Worm (Caenorhabditis elegans): ENCODE results near the gene ndab-1.

DNA sequence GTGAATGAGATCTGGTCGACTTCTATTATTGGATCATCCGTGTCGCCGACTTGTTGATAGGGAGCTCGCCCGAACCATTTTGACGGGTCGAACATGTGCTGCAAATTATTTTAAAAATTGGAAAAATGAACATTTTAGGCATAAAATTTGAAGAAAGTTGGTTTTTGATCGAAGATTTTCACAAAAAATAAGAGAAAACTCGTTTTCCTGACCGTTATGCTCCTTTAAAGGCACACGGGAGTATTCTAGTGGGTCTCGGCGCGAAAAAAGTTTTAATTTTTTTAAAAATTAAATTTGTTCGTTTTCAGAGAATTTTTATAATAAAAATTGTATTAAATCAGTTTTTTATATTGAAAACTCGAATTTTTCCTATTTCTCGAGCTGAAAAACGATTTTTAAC, 1.3 kb downstream of the ndab-1 start, which contains the start of gene Y56A3A.16:
- no peak for TF ChIP-seq nhr-11 (tag; optimal IDR thresholded peaks at IDR 0.05)
- TF ChIP-seq egl-27 (tag; optimal IDR thresholded peaks at IDR 0.05): no peak
- TF ChIP-seq nhr-12 (tag; optimal IDR thresholded peaks at IDR 0.05): no peak
- no peak for TF ChIP-seq unc-62 (GFP tag; optimal IDR thresholded peaks at IDR 0.05)
- TF ChIP-seq alr-1 (tag; optimal IDR thresholded peaks at IDR 0.05): no peak
- TF ChIP-seq ztf-11 (tag; optimal IDR thresholded peaks at IDR 0.05): no peak
- TF ChIP-seq ama-1 (optimal IDR thresholded peaks at IDR 0.05): no peak
- TF ChIP-seq lsy-2 (tag; optimal IDR thresholded peaks at IDR 0.05): no peak
- TF ChIP-seq nhr-77 (tag; optimal IDR thresholded peaks at IDR 0.05): no peak
- no peak for TF ChIP-seq C34F6.9 (tag; optimal IDR thresholded peaks at IDR 0.05)
- TF ChIP-seq F13H6.1 (tag; optimal IDR thresholded peaks at IDR 0.05): no peak
- TF ChIP-seq zag-1 (tag; optimal IDR thresholded peaks at IDR 0.05): no peak

Data from whole organism, L2 larva.